Fruit fly (Drosophila melanogaster) ovary, adult (tissue): ENCODE measurements around the gene CG7300.

Experiments
- CG17801 ChIP-seq: fragments of 200-800 bp; optimal IDR thresholded peaks from 2 replicates; lab custom pipeline; 2019; ENCODE audit warnings: missing biosample characterization, mild to moderate bottlenecking, missing genetic modification characterization, moderate library complexity; ENCODE audit not compliant: partially characterized antibody

The CG7300 gene

dm6 chr2L:10697992-10698391 lies at the start of gene CG7300:
Gene CG7300 (minus strand): TSS chr2L:10698043.
- TF ChIP-seq CG17801 (GFP tag; lab: Kevin White, UChicago): no peak

- no peak for TF ChIP-seq CG17801 (GFP tag; lab: Kevin White, UChicago)
These were observed 45.9 kb upstream of the CG7300 start, which contains the start of gene CG6729 for dm6 chr2L:10743714-10744113. Gene CG6729 (minus strand): TSS chr2L:10743935.

- TF ChIP-seq CG17801 (GFP tag; lab: Kevin White, UChicago): peak; percentile 80
These were observed 39.3 kb upstream of the CG7300 start, which contains the start of the genes Vha16-5 and CG12299 for dm6 chr2L:10736993-10737756. Gene Vha16-5 (minus strand): TSS chr2L:10737043. Gene CG12299 (plus strand): TSS chr2L:10737345.

DNA sequence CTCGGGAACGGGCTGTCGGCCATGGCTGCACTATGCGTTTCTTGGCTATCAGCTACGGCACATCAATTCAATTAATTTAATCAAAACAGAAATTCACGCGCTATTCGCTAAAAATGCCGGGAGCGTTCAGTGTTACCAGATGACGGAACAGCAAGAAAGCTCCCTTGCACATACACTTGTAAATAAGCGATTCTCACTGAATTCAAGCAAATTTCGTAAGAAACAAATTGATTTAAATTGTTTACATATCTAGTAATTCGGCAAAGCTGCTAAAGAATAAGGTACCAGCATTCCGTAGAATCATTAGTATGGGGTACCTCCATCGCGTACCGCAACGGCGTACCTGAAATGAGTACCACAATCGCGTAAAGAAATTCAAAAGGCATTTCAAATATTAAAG lies 38.1 kb upstream of the CG7300 start, which contains the start of gene Nup107:
Gene Nup107 (minus strand): TSS at position 149 of the 400 bp plus-strand sequence.
- TF ChIP-seq CG17801 (GFP tag; lab: Kevin White, UChicago): no peak

DNA sequence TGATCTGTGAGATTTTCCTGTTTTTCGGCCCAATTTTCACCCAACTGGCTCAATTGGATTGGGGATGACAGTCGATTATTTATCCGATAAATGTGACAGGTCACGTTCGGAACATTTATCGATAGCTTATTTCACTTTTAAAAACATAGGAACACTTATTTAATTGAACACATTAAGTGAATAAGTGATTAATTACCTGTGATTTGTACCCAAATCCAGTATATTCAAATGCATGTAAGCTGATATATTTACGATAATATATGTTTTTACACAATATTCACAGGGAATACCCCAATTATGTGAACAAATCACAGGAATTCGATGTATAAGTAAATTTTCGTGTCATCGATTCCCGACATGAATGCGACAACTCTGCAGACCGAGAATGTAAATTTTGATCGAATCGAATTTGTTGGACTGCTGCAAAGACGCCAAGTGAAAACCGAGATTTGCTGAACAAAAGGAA lies 34.5 kb upstream of the CG7300 start, which contains the start of the genes EMC3 and Dpy-30L1:
Gene EMC3 (minus strand): TSS at position 81 of the 466 bp plus-strand sequence.
Gene Dpy-30L1 (plus strand): TSS at position 311 of the 466 bp plus-strand sequence.
- peak; percentile 51 for TF ChIP-seq CG17801 (GFP tag; lab: Kevin White, UChicago)

DNA sequence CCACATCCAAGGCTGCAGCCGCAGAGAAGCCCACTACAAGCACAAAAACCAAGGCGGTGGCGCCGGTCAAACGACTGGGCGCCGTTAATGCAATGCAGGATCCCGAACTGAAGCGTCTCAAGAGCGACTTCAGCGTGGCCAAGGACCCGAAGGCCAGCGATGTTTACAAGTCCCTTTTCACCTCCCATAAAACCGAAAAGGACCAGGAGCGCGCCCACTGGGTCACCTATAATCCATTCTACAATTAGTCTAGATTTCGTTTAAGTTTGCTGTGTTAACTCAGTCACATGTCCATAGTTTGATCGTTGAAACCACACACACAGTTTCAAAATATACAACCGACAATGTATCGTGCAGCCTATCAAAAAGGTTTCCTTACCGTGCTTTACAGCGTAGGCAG lies 32.1 kb upstream of the CG7300 start, which contains the start of gene CG17118:
Gene CG17118 (plus strand): TSS at position 301 of the 400 bp plus-strand sequence.
- TF ChIP-seq CG17801 (GFP tag; lab: Kevin White, UChicago): no peak

dm6 chr2L:10728751-10729150 lies 30.9 kb upstream of the CG7300 start, which contains the start of gene CG6443:
Gene CG6443 (plus strand): TSS chr2L:10728978.
- no peak for TF ChIP-seq CG17801 (GFP tag; lab: Kevin White, UChicago)

DNA sequence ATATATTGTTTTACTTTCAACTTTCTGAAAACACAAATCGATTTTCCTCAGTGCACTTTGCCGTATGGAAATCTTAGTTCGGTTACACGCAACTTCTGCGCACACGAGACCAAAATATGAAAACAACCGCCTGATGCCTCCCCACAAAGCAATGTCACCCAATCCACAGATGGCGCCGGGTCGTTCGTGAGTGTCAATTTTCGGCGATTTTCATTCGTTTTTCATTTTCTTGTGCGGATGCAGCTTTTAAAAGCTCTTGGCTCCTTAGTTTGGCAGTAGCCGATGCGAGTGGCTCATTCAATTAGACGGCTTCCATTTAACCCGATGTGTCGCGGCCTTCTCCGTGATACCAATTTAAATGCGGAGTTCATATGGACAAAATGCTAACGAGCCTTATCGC lies 26.1 kb upstream of the CG7300 start, which contains the start of gene CG6431:
Gene CG6431 (plus strand): TSS at position 301 of the 400 bp plus-strand sequence.
- no peak for TF ChIP-seq CG17801 (GFP tag; lab: Kevin White, UChicago)

DNA sequence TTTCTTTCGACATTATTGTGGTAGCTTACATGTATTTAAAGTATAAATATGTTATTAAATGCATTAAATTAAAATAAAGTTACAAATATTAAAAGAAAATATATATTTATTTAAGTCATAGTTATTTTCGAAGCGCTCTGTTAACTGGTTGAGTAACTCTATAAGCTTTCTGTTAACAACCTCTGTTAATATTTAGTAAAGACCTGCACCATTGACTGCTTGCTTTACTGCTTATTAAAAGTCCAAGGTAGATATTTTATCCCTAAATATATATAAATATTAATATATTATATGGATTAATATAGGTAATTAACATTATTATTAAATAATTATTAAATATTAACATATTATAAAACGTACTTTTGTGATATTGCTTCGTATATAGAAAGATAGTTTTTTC lies 23.7 kb upstream of the CG7300 start:
- no peak for TF ChIP-seq CG17801 (GFP tag; lab: Kevin White, UChicago)

dm6 chr2L:10711221-10711620 lies 13.4 kb upstream of the CG7300 start:
- TF ChIP-seq CG17801 (GFP tag; lab: Kevin White, UChicago): no peak

DNA sequence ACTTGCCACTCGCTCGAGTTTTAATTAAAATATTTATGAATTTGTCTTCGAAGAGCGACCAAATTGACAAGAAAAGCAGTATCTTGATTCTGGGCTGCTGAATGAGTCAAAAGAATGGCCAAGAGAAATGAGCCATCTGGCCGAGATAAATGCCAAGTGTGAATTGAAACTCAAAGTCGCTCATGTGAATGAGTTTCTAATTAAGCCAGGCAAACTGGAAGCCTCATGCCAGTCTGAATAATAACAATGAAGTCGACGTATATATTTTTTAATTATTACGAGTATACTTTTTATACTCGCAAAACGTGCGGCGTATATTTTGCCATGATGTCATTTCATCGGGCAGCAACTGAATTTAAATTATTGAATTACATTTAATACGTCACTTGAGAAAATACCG lies 11.5 kb upstream of the CG7300 start, which contains the start of gene Lip2:
Gene Lip2 (minus strand): TSS at position 101 of the 400 bp plus-strand sequence.
- TF ChIP-seq CG17801 (GFP tag; lab: Kevin White, UChicago): no peak

- TF ChIP-seq CG17801 (GFP tag; lab: Kevin White, UChicago): no peak
These were observed 10.2 kb upstream of the CG7300 start for dm6 chr2L:10708089-10708488.

DNA sequence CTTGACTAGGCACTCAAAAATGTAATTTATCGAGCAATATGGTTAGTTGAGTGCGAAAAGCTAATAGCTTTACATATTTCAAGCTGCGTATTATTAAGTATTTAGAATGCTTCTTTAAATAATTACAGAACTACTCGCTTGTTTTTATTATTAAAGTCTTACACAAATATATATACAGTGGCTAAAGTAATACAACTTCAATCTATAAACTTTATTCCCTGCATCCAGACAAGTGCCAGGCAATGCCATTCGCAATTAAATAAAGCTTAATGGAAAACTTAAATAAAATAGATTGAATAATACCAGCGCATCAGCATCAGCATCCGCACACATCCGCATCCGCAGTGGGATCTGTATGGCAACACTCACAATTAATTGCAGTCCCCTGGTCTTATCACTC lies 8.4 kb upstream of the CG7300 start:
- no peak for TF ChIP-seq CG17801 (GFP tag; lab: Kevin White, UChicago)

dm6 chr2L:10704425-10704824 lies 6.6 kb upstream of the CG7300 start:
- no peak for TF ChIP-seq CG17801 (GFP tag; lab: Kevin White, UChicago)

- TF ChIP-seq CG17801 (GFP tag; lab: Kevin White, UChicago): no peak
These were observed 5.4 kb upstream of the CG7300 start, which contains the start of gene CG6415 for dm6 chr2L:10703281-10703680. Gene CG6415 (plus strand): TSS chr2L:10703621.
